Worm (Caenorhabditis elegans): Measurements from ENCODE around the gene sma-9.

sma-9 gene

DNA sequence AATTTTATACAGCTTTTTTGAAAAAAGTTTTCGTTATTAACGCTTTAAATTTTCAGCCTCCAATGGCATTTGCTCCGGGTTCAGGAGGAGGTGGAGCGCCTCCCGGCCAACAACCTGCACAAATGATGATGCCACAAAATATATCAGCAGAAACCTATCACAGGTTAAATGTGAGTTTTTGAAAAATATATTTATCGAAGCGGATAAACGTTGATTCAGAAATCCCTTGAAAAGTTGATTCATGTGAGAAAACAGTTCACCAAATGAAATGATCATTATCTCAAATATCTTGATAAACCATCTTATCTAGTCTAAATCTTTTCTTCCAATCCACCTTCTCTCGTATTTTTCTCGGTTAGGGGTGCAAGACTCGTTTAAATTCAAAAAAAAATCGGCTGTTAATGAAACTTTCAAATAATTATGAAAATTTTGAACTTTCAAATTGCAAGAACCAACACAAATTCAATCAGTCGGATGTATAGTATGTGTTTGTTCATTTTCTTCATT is at the start of gene sma-9:
Gene sma-9, plus strand, starts transcription at position 51 of the 507 bp plus-strand sequence.
- TF ChIP-seq elt-1 (tag; optimal IDR thresholded peaks at IDR 0.05) (peak; percentile 98), nhr-67 (tag; optimal IDR thresholded peaks at IDR 0.05) (no peak), nhr-23 (tag; optimal IDR thresholded peaks at IDR 0.05) (peak; percentile 38), egl-27 (tag; optimal IDR thresholded peaks at IDR 0.05) (no peak), nhr-43 (tag; optimal IDR thresholded peaks at IDR 0.05; ENCODE audit: poor library complexity, severe bottlenecking) (no peak)

DNA sequence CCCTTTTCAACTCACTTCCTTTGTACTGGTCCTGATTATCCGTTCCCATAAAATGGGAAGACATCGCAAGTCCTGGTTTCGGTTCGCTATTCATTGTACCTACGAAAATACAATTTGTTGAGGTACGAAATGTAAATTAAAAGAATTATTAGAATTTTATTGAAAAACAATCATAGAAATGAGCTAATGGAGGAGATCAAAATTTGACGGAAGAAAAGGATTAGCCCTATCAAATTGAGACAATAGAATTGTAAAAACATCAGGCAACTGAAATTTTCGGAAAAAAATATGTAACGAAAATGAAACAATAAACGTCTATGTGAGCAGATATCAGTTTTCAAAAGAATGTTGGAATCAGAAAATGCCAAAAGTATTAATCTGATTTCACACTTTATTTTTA is 47.1 kb upstream of the sma-9 start, which contains the start of gene mbr-1:
Gene mbr-1, minus strand, starts transcription at position 101 of the 400 bp plus-strand sequence.
- TF ChIP-seq nhr-11 (tag; optimal IDR thresholded peaks at IDR 0.05) (no peak), nhr-28 (tag; optimal IDR thresholded peaks at IDR 0.05) (no peak)

DNA sequence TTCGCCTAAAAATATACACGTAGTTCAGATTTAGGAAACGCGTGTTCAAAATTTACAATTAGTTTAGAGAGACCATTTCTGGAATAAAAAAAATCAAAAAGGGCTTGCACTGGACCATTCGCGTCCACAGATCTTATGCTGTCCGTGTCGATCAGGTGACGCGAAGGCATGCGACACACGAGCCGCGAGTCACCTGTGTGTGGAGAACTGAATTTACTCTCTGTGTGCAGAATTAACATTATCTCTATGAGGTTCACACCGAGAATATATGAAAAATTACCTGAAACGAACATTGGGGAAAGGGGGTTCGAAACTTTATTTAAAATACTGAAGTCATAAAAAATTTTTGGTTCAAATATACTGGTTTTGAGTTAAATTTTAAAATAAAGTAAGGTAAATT is 41.4 kb upstream of the sma-9 start:
- no peak for TF ChIP-seq R02D3.7 (tag; optimal IDR thresholded peaks at IDR 0.05)
- no peak for TF ChIP-seq ZK546.5 (tag; optimal IDR thresholded peaks at IDR 0.05)
- no peak for TF ChIP-seq elt-3 (tag; optimal IDR thresholded peaks at IDR 0.05)
- TF ChIP-seq zag-1 (tag; optimal IDR thresholded peaks at IDR 0.05) = no peak
- no peak for TF ChIP-seq nhr-25 (tag; optimal IDR thresholded peaks at IDR 0.05)
- no peak for TF ChIP-seq nhr-11 (tag; optimal IDR thresholded peaks at IDR 0.05)
- TF ChIP-seq egl-27 (tag; optimal IDR thresholded peaks at IDR 0.05) = no peak
- no peak for TF ChIP-seq unc-39 (tag; optimal IDR thresholded peaks at IDR 0.05)
- TF ChIP-seq eor-1 (tag; optimal IDR thresholded peaks at IDR 0.05) = no peak
- no peak for TF ChIP-seq fos-1 (tag; optimal IDR thresholded peaks at IDR 0.05)
- no peak for TF ChIP-seq nhr-28 (tag; optimal IDR thresholded peaks at IDR 0.05)
- TF ChIP-seq lin-39 (tag; optimal IDR thresholded peaks at IDR 0.05) = no peak
- TF ChIP-seq elt-1 (tag; optimal IDR thresholded peaks at IDR 0.05) = no peak
- no peak for TF ChIP-seq ceh-9 (tag; optimal IDR thresholded peaks at IDR 0.05)

DNA sequence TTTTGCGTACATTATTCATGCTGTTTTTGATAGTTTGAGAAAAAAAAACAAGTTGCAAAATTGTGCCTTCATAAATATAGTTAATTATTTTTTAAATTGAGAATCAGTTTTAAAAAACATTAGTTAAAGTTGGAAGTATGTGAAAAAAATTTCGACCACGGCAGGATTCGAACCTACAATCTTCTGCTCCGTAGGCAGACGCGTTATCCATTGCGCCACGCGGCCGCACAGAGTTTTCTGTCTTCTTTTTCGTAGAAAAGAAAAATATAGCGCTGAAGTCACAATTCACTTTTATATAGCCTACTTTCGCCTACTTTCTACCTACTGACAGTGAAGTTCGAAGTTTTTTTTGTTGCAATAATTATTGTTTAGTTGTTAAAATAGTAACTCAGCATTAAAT is 37.2 kb upstream of the sma-9 start:
- TF ChIP-seq lin-15B (tag; optimal IDR thresholded peaks at IDR 0.05) = no peak
- no peak for TF ChIP-seq ZK546.5 (tag; optimal IDR thresholded peaks at IDR 0.05)
- no peak for TF ChIP-seq pha-4 (tag; optimal IDR thresholded peaks at IDR 0.05)
- peak; percentile 22 for TF ChIP-seq nfya-1 (tag; optimal IDR thresholded peaks at IDR 0.05; ENCODE audit: insufficient read depth)
- peak; percentile 46 for TF ChIP-seq elt-2 (tag; optimal IDR thresholded peaks at IDR 0.05)

DNA sequence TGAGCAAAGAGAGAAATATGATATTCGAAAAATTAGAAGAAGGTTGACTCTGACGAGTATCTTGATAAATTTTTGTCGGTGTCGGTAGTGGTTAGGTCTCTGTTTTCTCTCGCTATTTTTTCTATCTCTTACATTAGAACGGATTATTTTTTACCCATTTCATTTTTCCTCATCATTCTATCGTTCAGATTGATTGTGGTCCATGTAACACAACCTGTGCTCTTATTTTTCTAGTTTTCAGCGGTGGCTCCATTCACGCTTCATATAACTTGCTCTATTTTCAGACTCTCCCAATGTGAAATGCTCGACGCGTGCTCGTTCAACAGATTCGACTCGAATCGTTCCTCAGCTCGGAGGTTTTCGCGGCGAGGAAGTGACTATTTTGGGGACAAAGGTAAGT is 35.1 kb upstream of the sma-9 start, which contains the start of gene egl-36:
Gene egl-36, plus strand, starts transcription at position 301 of the 400 bp plus-strand sequence.
- TF ChIP-seq hmg-11 (tag; optimal IDR thresholded peaks at IDR 0.05) (no peak), sea-2 (GFP tag; optimal IDR thresholded peaks at IDR 0.05) (no peak), eor-1 (tag; optimal IDR thresholded peaks at IDR 0.05) (no peak), mdl-1 (tag; optimal IDR thresholded peaks at IDR 0.05) (no peak)

DNA sequence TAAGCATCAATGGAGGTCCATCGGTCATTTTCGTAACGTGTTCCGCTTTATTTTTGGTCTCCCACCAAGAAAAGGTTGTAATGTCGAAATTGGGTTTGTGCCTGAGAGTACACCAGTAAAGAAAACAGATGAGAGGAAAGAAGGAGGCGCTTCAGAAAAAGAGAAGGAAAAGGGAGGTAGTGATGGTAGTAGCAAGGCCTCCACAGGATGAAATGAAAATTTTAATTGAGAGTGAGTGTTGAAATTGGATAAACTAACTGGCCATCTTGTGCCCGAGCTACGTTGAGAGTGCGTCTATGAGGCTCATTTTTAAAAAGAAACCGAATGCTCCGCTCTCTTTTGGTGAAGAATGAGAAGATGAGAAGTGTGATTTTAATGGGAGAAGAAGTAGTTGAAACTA is 22.7 kb upstream of the sma-9 start, which contains the start of gene R07A4.2:
Gene R07A4.2, minus strand, starts transcription at position 101 of the 400 bp plus-strand sequence.
- TF ChIP-seq ceh-16 (tag; optimal IDR thresholded peaks at IDR 0.05) (no peak), lin-39 (tag; optimal IDR thresholded peaks at IDR 0.05) (no peak), eor-1 (tag; optimal IDR thresholded peaks at IDR 0.05) (no peak), elt-1 (tag; optimal IDR thresholded peaks at IDR 0.05) (no peak), skn-1 (tag; optimal IDR thresholded peaks at IDR 0.05) (no peak), snpc-4 (tag; optimal IDR thresholded peaks at IDR 0.05) (no peak), tbx-2 (tag; optimal IDR thresholded peaks at IDR 0.05) (no peak), pha-4 (tag; optimal IDR thresholded peaks at IDR 0.05) (no peak), nhr-23 (tag; optimal IDR thresholded peaks at IDR 0.05) (no peak), zag-1 (tag; optimal IDR thresholded peaks at IDR 0.05) (no peak), jun-1 (tag; optimal IDR thresholded peaks at IDR 0.05) (no peak), pqm-1 (tag; optimal IDR thresholded peaks at IDR 0.05) (no peak)

DNA sequence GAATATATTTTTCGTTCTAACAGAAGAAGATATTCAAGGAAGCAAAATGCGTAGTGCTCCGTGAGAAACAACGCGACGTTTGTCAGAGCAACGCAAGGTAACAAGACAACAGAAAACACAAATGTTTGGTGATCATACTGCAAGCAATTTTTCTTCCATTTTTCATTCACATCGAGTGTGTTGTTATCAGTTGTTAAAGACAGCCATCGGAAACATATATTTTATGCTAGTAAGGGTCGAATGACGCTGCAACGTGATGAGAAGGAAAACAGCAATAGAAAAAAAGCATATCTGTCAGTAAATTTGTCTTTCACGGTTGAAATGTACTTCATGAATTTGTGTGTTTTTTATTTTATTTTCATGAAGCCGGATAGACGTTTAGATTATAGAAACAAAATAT is 20.9 kb upstream of the sma-9 start:
- TF ChIP-seq pha-4 (tag; optimal IDR thresholded peaks at IDR 0.05) (no peak), elt-2 (tag; optimal IDR thresholded peaks at IDR 0.05) (peak; percentile 39), daf-12 (tag; optimal IDR thresholded peaks at IDR 0.05) (no peak), pqm-1 (tag; optimal IDR thresholded peaks at IDR 0.05) (peak; percentile 19)
